Worm (Caenorhabditis elegans) whole organism, L4 larva: Measurements from ENCODE around the gene pde-2.
A peak's percentile ranks its signal among the peaks of the same experiment; 100 is the strongest.

Source experiments
- F10B5.3 ChIP-seq: sonication (generic microtip); optimal IDR thresholded peaks from 2 replicates; lab custom pipeline; 2016; ENCODE audit warnings: mild to moderate bottlenecking, missing genetic modification characterization, missing compliant biosample characterization
- F44E2.7 ChIP-seq: fragments of 200-800 bp; sonication (Bioruptor generic); IDR thresholded peaks from 2 replicates; pipeline ENCODE4 v2.1.2; 2022; ENCODE audit warnings: missing genetic modification characterization, missing compliant biosample characterization
- F49E8.2 ChIP-seq: sonication (generic microtip); optimal IDR thresholded peaks from 2 replicates; lab custom pipeline; 2016; ENCODE audit warnings: missing compliant biosample characterization, mild to moderate bottlenecking, missing genetic modification characterization, borderline replicate concordance
- T26A8.4 ChIP-seq: fragments of 200-800 bp; sonication (Bioruptor generic); IDR thresholded peaks from 2 replicates; pipeline ENCODE4 v1.3.6; 2022; ENCODE audit warnings: missing genetic modification characterization, missing compliant biosample characterization
- Y48G9A.11 ChIP-seq: fragments of 200-800 bp; sonication (Bioruptor generic); IDR thresholded peaks from 2 replicates; pipeline ENCODE4 v1.3.6; 2022; ENCODE audit warnings: missing genetic modification reagents, missing genetic modification characterization, missing compliant biosample characterization
- ZK337.2 ChIP-seq: fragments of 200-800 bp; sonication (Bioruptor generic); IDR thresholded peaks from 2 replicates; pipeline ENCODE4 v1.3.6; 2022; ENCODE audit warnings: missing genetic modification reagents, missing genetic modification characterization, missing compliant biosample characterization
- ZK546.5 ChIP-seq, 2 experiments: sonication (generic microtip); optimal IDR thresholded peaks; 2 replicates each; lab custom pipeline; 2017; ENCODE audit warnings: missing biosample characterization in 2 of 2, missing genetic modification characterization in 2 of 2
- aha-1 ChIP-seq: fragments of 150-350 bp; peaks from one replicate; lab custom pipeline; 2014; ENCODE audit warnings: missing biosample characterization, missing genetic modification characterization
- arid-1 ChIP-seq: fragments of 200-800 bp; sonication (Bioruptor generic); conservative IDR thresholded peaks from 2 replicates; pipeline ENCODE4 v1.3.6; 2022; ENCODE audit warnings: missing genetic modification reagents, missing genetic modification characterization, missing compliant biosample characterization
- ctbp-1 ChIP-seq: fragments of 200-800 bp; sonication (Bioruptor generic); IDR thresholded peaks from 2 replicates; pipeline ENCODE4 v1.3.6; 2022; ENCODE audit warnings: missing genetic modification reagents, missing genetic modification characterization, missing compliant biosample characterization
- dmd-6 ChIP-seq: fragments of 200-800 bp; sonication (Bioruptor generic); IDR thresholded peaks from 2 replicates; pipeline ENCODE4 v1.3.6; 2022; ENCODE audit warnings: missing genetic modification reagents, missing genetic modification characterization, missing compliant biosample characterization
- dmd-8 ChIP-seq: fragments of 200-800 bp; sonication (Bioruptor generic); IDR thresholded peaks from 2 replicates; pipeline ENCODE4 v1.3.6; 2022; ENCODE audit warnings: missing genetic modification characterization, missing compliant biosample characterization
- dmd-9 ChIP-seq: fragments of 200-800 bp; sonication (Bioruptor generic); IDR thresholded peaks from 2 replicates; pipeline ENCODE4 v1.3.6; 2022; ENCODE audit warnings: missing genetic modification reagents, missing genetic modification characterization, missing compliant biosample characterization
- dpl-1 ChIP-seq: fragments of 150-350 bp; optimal IDR thresholded peaks from 2 replicates; lab custom pipeline; 2014; ENCODE audit warnings: missing biosample characterization, missing genetic modification reagents, missing genetic modification characterization
- egl-27 ChIP-seq: sonication (generic microtip); optimal IDR thresholded peaks from 3 replicates; lab custom pipeline; 2017; ENCODE audit warnings: missing biosample characterization, missing genetic modification reagents, missing genetic modification characterization
- fkh-10 ChIP-seq: fragments of 150-350 bp; optimal IDR thresholded peaks from 2 replicates; lab custom pipeline; 2014; ENCODE audit warnings: missing biosample characterization, missing genetic modification reagents, missing genetic modification characterization
- fos-1 ChIP-seq: fragments of 150-350 bp; optimal IDR thresholded peaks from 2 replicates; lab custom pipeline; 2014; ENCODE audit warnings: missing biosample characterization, missing genetic modification characterization
- gei-8 ChIP-seq: fragments of 200-800 bp; sonication (Bioruptor generic); optimal IDR thresholded peaks from 2 replicates; lab custom pipeline; 2018; ENCODE audit warnings: mild to moderate bottlenecking, missing genetic modification characterization, missing compliant biosample characterization
- hif-1 ChIP-seq, 2 experiments: sonication (generic microtip); optimal IDR thresholded peaks; 2 replicates each; lab custom pipeline; 2016 to 2017; ENCODE audit warnings: missing compliant biosample characterization in 2 of 2, missing genetic modification characterization in 2 of 2, missing genetic modification reagents in 2 of 2, missing genotype in 2 of 2, mild to moderate bottlenecking in 1 of 2
- hlh-11 ChIP-seq: fragments of 200-800 bp; sonication (Bioruptor generic); optimal IDR thresholded peaks from 2 replicates; lab custom pipeline; 2018; ENCODE audit warnings: mild to moderate bottlenecking, missing genetic modification characterization, missing compliant biosample characterization
- hmg-1.1 ChIP-seq: fragments of 200-800 bp; sonication (Bioruptor generic); IDR thresholded peaks from 2 replicates; pipeline ENCODE4 v1.3.6; 2022; ENCODE audit warnings: missing genetic modification reagents, missing genetic modification characterization, missing compliant biosample characterization
- lin-1 ChIP-seq: fragments of 200-800 bp; sonication (Bioruptor generic); IDR thresholded peaks from 2 replicates; pipeline ENCODE4 v1.3.6; 2022; ENCODE audit warnings: missing genetic modification reagents, missing genetic modification characterization, missing compliant biosample characterization
- lin-13 ChIP-seq: fragments of 150-350 bp; optimal IDR thresholded peaks from 2 replicates; lab custom pipeline; 2014; ENCODE audit warnings: missing biosample characterization, missing genetic modification reagents, missing genetic modification characterization
- lin-15B ChIP-seq: fragments of 150-350 bp; sonication (generic microtip); optimal IDR thresholded peaks from 3 replicates; lab custom pipeline; 2014; ENCODE audit warnings: missing biosample characterization, missing genetic modification characterization
- lin-29 ChIP-seq: fragments of 200-800 bp; sonication (Bioruptor generic); IDR thresholded peaks from 2 replicates; pipeline ENCODE4 v1.3.6; 2022; ENCODE audit warnings: missing genetic modification reagents, missing genetic modification characterization, missing compliant biosample characterization
- lin-38 ChIP-seq: fragments of 200-800 bp; sonication (Bioruptor generic); IDR thresholded peaks from 2 replicates; pipeline ENCODE4 v1.3.6; 2022; ENCODE audit warnings: missing genetic modification reagents, missing genetic modification characterization, missing compliant biosample characterization
- lir-3 ChIP-seq: sonication (generic microtip); optimal IDR thresholded peaks from 2 replicates; lab custom pipeline; 2016; ENCODE audit warnings: mild to moderate bottlenecking, missing genetic modification characterization, missing compliant biosample characterization
- lsy-2 ChIP-seq, 2 experiments: fragments of 150-350 bp in 1 of 2; sonication (generic microtip) in 1 of 2; optimal IDR thresholded peaks; 2 replicates each; lab custom pipeline; 2014 to 2017; ENCODE audit warnings: missing biosample characterization in 2 of 2, missing genetic modification characterization in 2 of 2
- madf-9 ChIP-seq: fragments of 200-800 bp; sonication (Bioruptor generic); conservative IDR thresholded peaks from 2 replicates; pipeline ENCODE4 v1.3.6; 2022; ENCODE audit warnings: missing genetic modification reagents, missing genetic modification characterization, missing compliant biosample characterization
- mdl-1 ChIP-seq, 2 experiments: fragments of 150-350 bp in 1 of 2; sonication (generic microtip) in 1 of 2; optimal IDR thresholded peaks; 2 replicates each; lab custom pipeline; 2014 to 2017; ENCODE audit warnings: missing biosample characterization in 2 of 2, missing genetic modification characterization in 2 of 2
- mep-1 ChIP-seq: fragments of 150-350 bp; sonication (generic microtip); optimal IDR thresholded peaks from 3 replicates; lab custom pipeline; 2014; ENCODE audit warnings: missing biosample characterization, missing genetic modification characterization
- mes-2 ChIP-seq: sonication (generic microtip); optimal IDR thresholded peaks from 2 replicates; lab custom pipeline; 2016; ENCODE audit warnings: missing genotype, mild to moderate bottlenecking, missing genetic modification characterization, missing compliant biosample characterization; ENCODE audit not compliant: poor library complexity, severe bottlenecking
- mxl-2 ChIP-seq: fragments of 200-800 bp; sonication (Bioruptor generic); conservative IDR thresholded peaks from 2 replicates; pipeline ENCODE4 v1.3.6; 2022; ENCODE audit warnings: missing genetic modification reagents, missing genetic modification characterization, missing compliant biosample characterization
- mxl-3 ChIP-seq: fragments of 200-800 bp; sonication (Bioruptor generic); optimal IDR thresholded peaks from 2 replicates; lab custom pipeline; 2018; ENCODE audit warnings: mild to moderate bottlenecking, missing genetic modification characterization, missing compliant biosample characterization
- nhr-11 ChIP-seq: fragments of 150-350 bp; optimal IDR thresholded peaks from 2 replicates; lab custom pipeline; 2014; ENCODE audit warnings: missing biosample characterization, missing genetic modification characterization
- nhr-111 ChIP-seq: fragments of 200-800 bp; sonication (Bioruptor generic); optimal IDR thresholded peaks from 2 replicates; lab custom pipeline; 2018; ENCODE audit warnings: mild to moderate bottlenecking, missing genetic modification characterization, missing compliant biosample characterization
- nhr-237 ChIP-seq: sonication (generic microtip); optimal IDR thresholded peaks from 2 replicates; lab custom pipeline; 2017; ENCODE audit warnings: missing biosample characterization, missing genetic modification characterization
- pha-4 ChIP-seq, 2 experiments: fragments of 150-350 bp in 1 of 2; fragments of 200-800 bp in 1 of 2; sonication (Bioruptor generic) in 1 of 2; IDR thresholded peaks in 1 of 2; optimal IDR thresholded peaks in 1 of 2; 2 replicates each; pipeline versions ENCODE4 v1.3.6 to Lab custom; 2014 to 2022; ENCODE audit warnings: missing genetic modification characterization in 2 of 2, missing genetic modification reagents in 2 of 2, missing biosample characterization in 1 of 2, missing compliant biosample characterization in 1 of 2
- php-3 ChIP-seq: fragments of 200-800 bp; sonication (Bioruptor generic); IDR thresholded peaks from 2 replicates; pipeline ENCODE4 v1.3.6; 2022; ENCODE audit warnings: missing genetic modification reagents, missing genetic modification characterization, missing compliant biosample characterization
- rbr-2 ChIP-seq: sonication (generic microtip); optimal IDR thresholded peaks from 2 replicates; lab custom pipeline; 2016; ENCODE audit warnings: missing genotype, missing genetic modification characterization, missing compliant biosample characterization
- saeg-2 ChIP-seq: fragments of 200-800 bp; sonication (Bioruptor generic); IDR thresholded peaks from 2 replicates; pipeline ENCODE4 v1.3.6; 2022; ENCODE audit warnings: missing genetic modification reagents, missing genetic modification characterization, missing compliant biosample characterization
- set-16 ChIP-seq: fragments of 200-800 bp; sonication (Bioruptor generic); IDR thresholded peaks from 2 replicates; pipeline ENCODE4 v1.3.6; 2022; ENCODE audit warnings: missing genetic modification reagents, missing genetic modification characterization, missing compliant biosample characterization
- spr-3 ChIP-seq: fragments of 200-800 bp; sonication (Bioruptor generic); optimal IDR thresholded peaks from 2 replicates; lab custom pipeline; 2018; ENCODE audit warnings: mild to moderate bottlenecking, missing genetic modification characterization, missing compliant biosample characterization
- tag-97 ChIP-seq: fragments of 200-800 bp; sonication (Bioruptor generic); IDR thresholded peaks from 2 replicates; pipeline ENCODE4 v1.3.6; 2022; ENCODE audit warnings: missing genetic modification characterization, missing compliant biosample characterization
- unc-130 ChIP-seq: sonication (generic microtip); optimal IDR thresholded peaks from 2 replicates; lab custom pipeline; 2016; ENCODE audit warnings: missing genetic modification reagents, missing genetic modification characterization, missing compliant biosample characterization
- vab-7 ChIP-seq: fragments of 200-800 bp; sonication (Bioruptor generic); IDR thresholded peaks from 2 replicates; pipeline ENCODE4 v1.3.6; 2022; ENCODE audit warnings: missing genetic modification reagents, missing genetic modification characterization, missing compliant biosample characterization
- zip-11 ChIP-seq: fragments of 200-800 bp; sonication (Bioruptor generic); IDR thresholded peaks from 2 replicates; pipeline ENCODE4 v1.3.6; 2022; ENCODE audit warnings: missing genetic modification characterization, missing compliant biosample characterization
- zip-2 ChIP-seq: fragments of 150-350 bp; optimal IDR thresholded peaks from 2 replicates; lab custom pipeline; 2014; ENCODE audit warnings: missing biosample characterization, missing genetic modification characterization
- ztf-7 ChIP-seq: fragments of 150-350 bp; optimal IDR thresholded peaks from 2 replicates; lab custom pipeline; 2014; ENCODE audit warnings: missing biosample characterization, missing genetic modification characterization

pde-2 gene

DNA sequence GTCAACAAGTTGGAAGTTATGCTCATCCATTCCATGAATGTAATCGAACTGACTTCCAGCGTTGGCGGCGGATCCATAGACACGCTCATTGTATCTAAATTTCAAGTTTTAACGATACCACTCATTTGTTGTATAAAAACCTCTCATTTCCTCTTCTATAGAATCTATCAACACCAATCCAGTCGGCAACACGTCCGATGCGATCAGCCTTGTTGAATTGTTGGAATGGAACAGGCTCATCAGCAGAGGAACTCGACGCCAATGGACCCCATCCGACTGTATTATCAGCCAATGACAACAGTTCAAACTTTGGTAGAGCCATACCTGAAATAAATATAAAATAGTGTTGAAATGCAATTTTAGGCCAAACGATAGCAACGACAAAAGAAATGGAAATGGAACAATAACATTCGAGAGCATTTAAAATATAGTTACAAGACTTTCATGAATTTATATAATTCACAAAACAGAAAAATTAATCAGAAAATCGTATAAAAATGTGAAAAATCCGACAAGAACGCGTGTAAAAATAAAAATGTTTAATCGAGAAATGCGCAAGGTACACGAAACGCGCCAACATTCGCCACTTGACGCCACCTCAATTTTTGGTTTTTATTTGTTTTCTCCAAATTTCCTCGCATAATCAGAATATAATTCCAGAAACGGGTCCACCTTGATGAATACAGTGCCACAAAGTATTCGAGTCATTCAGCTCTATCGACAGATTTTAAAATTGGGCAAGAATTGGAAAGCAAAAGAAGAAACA lies 10.3 kb downstream of the pde-2 start, which contains the start of the genes eif-3.D and R08D7.4:
TSS of gene eif-3.D (minus strand) at position 324 of the 766 bp plus-strand sequence.
TSS of gene R08D7.4 (plus strand) at position 638 of the 766 bp plus-strand sequence.
- TF ChIP-seq hif-1 (tag; optimal IDR thresholded peaks at IDR 0.05; lab: Kevin White, UChicago) (no peak), ZK337.2 (GFP tag; lab: Robert Waterston, UW) (no peak), mdl-1 (tag; optimal IDR thresholded peaks at IDR 0.05; lab: Kevin White, UChicago) (no peak), nhr-11 (tag; lab: Kevin White, UChicago) (no peak), madf-9 (no peak), gei-8 (GFP tag; lab: Kevin White, UChicago) (no peak), tag-97 (GFP tag; lab: Robert Waterston, UW) (no peak), mep-1 (tag; lab: Kevin White, UChicago) (peak; percentile 64), fos-1 (tag; lab: Kevin White, UChicago) (no peak), hmg-1.1 (GFP tag; lab: Robert Waterston, UW) (peak; percentile 57; the same call in 1 of the 2 replicates), spr-3 (GFP tag; lab: Kevin White, UChicago) (no peak), aha-1 (tag; lab: Kevin White, UChicago) (peak; percentile 65), zip-2 (no peak), F44E2.7 (GFP tag; lab: Robert Waterston, UW) (no peak), dmd-6 (peak; percentile 45), F10B5.3 (tag; lab: Kevin White, UChicago) (no peak), fkh-10 (GFP tag; lab: Kevin White, UChicago) (no peak), lin-13 (no peak), php-3 (GFP tag; lab: Robert Waterston, UW) (no peak), saeg-2 (GFP tag; lab: Robert Waterston, UW) (no peak), lin-29 (no peak), set-16 (GFP tag; lab: Robert Waterston, UW) (no peak), mxl-2 (GFP tag; lab: Robert Waterston, UW) (no peak), egl-27 (tag; lab: Kevin White, UChicago) (no peak), vab-7 (no peak), rbr-2 (peak; percentile 65), pha-4 (GFP tag; IDR thresholded peaks at IDR 0.05; lab: Robert Waterston, UW) (0 out of 2 replicates have a peak, but pooled peaks have one; percentile 31), pha-4 (tag; optimal IDR thresholded peaks at IDR 0.05; lab: Kevin White, UChicago) (no peak), dmd-9 (GFP tag; lab: Robert Waterston, UW) (no peak), mes-2 (tag; lab: Kevin White, UChicago) (peak; percentile 88), Y48G9A.11 (no peak), lir-3 (tag; lab: Kevin White, UChicago) (no peak), lin-15B (tag; lab: Kevin White, UChicago) (no peak), nhr-111 (GFP tag; lab: Kevin White, UChicago) (no peak), F49E8.2 (tag; lab: Kevin White, UChicago) (no peak), lin-38 (GFP tag; lab: Robert Waterston, UW) (peak; percentile 70), dmd-8 (GFP tag; lab: Robert Waterston, UW) (no peak), lin-1 (GFP tag; lab: Robert Waterston, UW) (no peak), hlh-11 (tag; lab: Kevin White, UChicago) (peak; percentile 51), T26A8.4 (GFP tag; lab: Robert Waterston, UW) (no peak), ctbp-1 (no peak), zip-11 (GFP tag; lab: Robert Waterston, UW) (no peak), lsy-2 (tag; optimal IDR thresholded peaks at IDR 0.05; lab: Kevin White, UChicago) (peak in 1 of 2 experiments; percentile 80), arid-1 (peak; percentile 52; the same call in 1 of the 2 replicates), mxl-3 (GFP tag; lab: Kevin White, UChicago) (peak; percentile 13), ztf-7 (tag; lab: Kevin White, UChicago) (peak; percentile 34), nhr-237 (tag; lab: Kevin White, UChicago) (no peak), unc-130 (GFP tag; lab: Kevin White, UChicago) (no peak), ZK546.5 (tag; optimal IDR thresholded peaks at IDR 0.05; lab: Kevin White, UChicago) (no peak), dpl-1 (GFP tag; lab: Kevin White, UChicago) (peak; percentile 69)
